Worm (Caenorhabditis elegans): Measurements from ENCODE around the gene F13H8.11.

DNA sequence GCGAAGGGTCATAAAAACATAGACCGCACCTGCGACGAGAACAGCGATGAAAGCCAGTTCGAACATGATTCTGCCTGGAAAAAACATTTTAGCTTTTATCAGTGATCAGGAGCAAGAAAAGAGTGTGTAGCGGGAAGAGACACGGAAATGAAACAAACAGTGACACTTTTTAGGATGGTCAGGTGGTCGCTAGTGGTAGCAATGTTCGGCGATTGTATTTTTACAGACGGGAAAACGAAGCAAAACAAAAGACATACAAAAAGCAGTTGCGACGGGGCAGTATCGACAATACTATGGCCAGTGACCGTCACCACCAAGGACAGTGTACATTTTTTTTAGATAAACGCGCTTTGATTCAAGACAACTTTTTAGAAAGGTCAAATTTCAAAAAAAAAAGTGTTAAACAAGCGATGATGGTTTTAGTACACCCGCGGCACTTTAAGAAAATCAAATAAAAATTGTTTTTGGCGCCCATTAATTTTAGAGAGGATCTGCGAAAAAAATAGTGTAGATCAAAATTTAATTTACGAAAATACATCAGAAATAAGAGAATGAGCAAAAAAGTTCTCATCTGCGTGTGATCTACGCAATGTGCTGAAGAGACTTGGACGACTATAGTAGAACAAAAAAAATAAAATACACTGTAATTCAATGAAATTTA, 24.3 kb downstream of the F13H8.11 start, which contains the start of gene T24H7.9:
- TF ChIP-seq tbx-37 (GFP tag; conservative IDR thresholded peaks at IDR 0.05) (no peak), ama-1 (optimal IDR thresholded peaks at IDR 0.05) (no peak), B0310.2 (tag; optimal IDR thresholded peaks at IDR 0.05) (no peak), flt-1 (GFP tag; IDR thresholded peaks at IDR 0.05) (no peak), tra-4 (tag; optimal IDR thresholded peaks at IDR 0.05) (no peak), sea-1 (GFP tag; conservative IDR thresholded peaks at IDR 0.05) (no peak)
